Worm (Caenorhabditis elegans) whole organism, L1 larva: Measurements from ENCODE around the gene srd-56.

Experiments used
- C04F5.9 ChIP-seq: sonication (generic microtip); optimal IDR thresholded peaks from 2 replicates; lab custom pipeline; 2016; ENCODE audit warnings: missing genetic modification characterization, missing compliant biosample characterization
- C34B4.2 ChIP-seq: sonication (generic microtip); optimal IDR thresholded peaks from 2 replicates; lab custom pipeline; 2017; ENCODE audit warnings: mild to moderate bottlenecking, missing genetic modification characterization, missing compliant biosample characterization
- aha-1 ChIP-seq: fragments of 150-350 bp; optimal IDR thresholded peaks from 2 replicates; lab custom pipeline; 2014; ENCODE audit warnings: missing biosample characterization, missing genetic modification characterization
- alr-1 ChIP-seq: fragments of 200-800 bp; sonication (Bioruptor generic); optimal IDR thresholded peaks from 2 replicates; lab custom pipeline; 2018; ENCODE audit warnings: borderline replicate concordance, mild to moderate bottlenecking, missing genetic modification characterization, missing compliant biosample characterization
- ama-1 ChIP-seq: fragments of 150-350 bp; optimal IDR thresholded peaks from 2 replicates; lab custom pipeline; 2014
- blmp-1 ChIP-seq: fragments of 150-350 bp; optimal IDR thresholded peaks from 2 replicates; lab custom pipeline; 2014; ENCODE audit warnings: missing biosample characterization, missing genetic modification characterization
- ceh-63 ChIP-seq: fragments of 200-800 bp; sonication (Bioruptor generic); optimal IDR thresholded peaks from 2 replicates; lab custom pipeline; 2018; ENCODE audit warnings: mild to moderate bottlenecking, missing genetic modification characterization, missing compliant biosample characterization
- ceh-8 ChIP-seq: fragments of 200-800 bp; sonication (Bioruptor generic); optimal IDR thresholded peaks from 2 replicates; lab custom pipeline; 2018; ENCODE audit warnings: mild to moderate bottlenecking, missing genetic modification characterization, moderate library complexity, missing compliant biosample characterization
- ceh-82 ChIP-seq, 3 experiments: fragments of 150-350 bp in 1 of 3; sonication (generic microtip) in 2 of 3; optimal IDR thresholded peaks; 2 replicates each; lab custom pipeline; 2014 to 2017; ENCODE audit warnings: missing biosample characterization in 3 of 3, missing genetic modification characterization in 3 of 3
- ceh-88 ChIP-seq: fragments of 200-800 bp; sonication (Bioruptor generic); IDR thresholded peaks from 2 replicates; pipeline ENCODE4 v1.3.6; 2022; ENCODE audit warnings: missing genetic modification characterization, missing compliant biosample characterization
- dpl-1 ChIP-seq, 3 experiments: fragments of 150-350 bp in 2 of 3; sonication (generic microtip) in 1 of 3; optimal IDR thresholded peaks; 2 replicates each; lab custom pipeline; 2014 to 2017; ENCODE audit warnings: missing biosample characterization in 3 of 3, missing genetic modification characterization in 3 of 3, missing genetic modification reagents in 3 of 3
- efl-3 ChIP-seq: fragments of 200-800 bp; sonication (Bioruptor generic); optimal IDR thresholded peaks from 2 replicates; lab custom pipeline; 2018; ENCODE audit warnings: mild to moderate bottlenecking, missing genetic modification characterization, missing compliant biosample characterization
- egl-13 ChIP-seq: sonication (generic microtip); optimal IDR thresholded peaks from 2 replicates; lab custom pipeline; 2016; ENCODE audit warnings: missing genotype, missing genetic modification reagents, missing genetic modification characterization, missing compliant biosample characterization
- egl-27 ChIP-seq, 2 experiments: fragments of 150-350 bp in 1 of 2; sonication (generic microtip); optimal IDR thresholded peaks; 3 replicates each; lab custom pipeline; 2017 to 2018; ENCODE audit warnings: missing biosample characterization in 2 of 2, missing genetic modification characterization in 2 of 2, missing genetic modification reagents in 2 of 2
- elt-2 ChIP-seq: sonication (generic microtip); optimal IDR thresholded peaks from 2 replicates; lab custom pipeline; 2016; ENCODE audit warnings: missing genetic modification characterization, mild to moderate bottlenecking, inconsistent platforms, missing compliant biosample characterization, missing genetic modification reagents
- elt-3 ChIP-seq, 6 experiments: fragments of 150-350 bp in 1 of 6; sonication (generic microtip); optimal IDR thresholded peaks; 2 replicates each; lab custom pipeline; 2017 to 2018; ENCODE audit warnings: missing biosample characterization in 6 of 6, missing genetic modification characterization in 6 of 6, inconsistent platforms in 1 of 6
- ets-5 ChIP-seq: fragments of 200-800 bp; sonication (Bioruptor generic); IDR thresholded peaks from 2 replicates; pipeline ENCODE4 v1.3.6; 2022; ENCODE audit warnings: missing genetic modification characterization, missing compliant biosample characterization
- fkh-10 ChIP-seq: sonication (generic microtip); optimal IDR thresholded peaks from 2 replicates; lab custom pipeline; 2017; ENCODE audit warnings: missing biosample characterization, missing genetic modification reagents, missing genetic modification characterization
- fkh-4 ChIP-seq: sonication (generic microtip); optimal IDR thresholded peaks from 2 replicates; lab custom pipeline; 2016; ENCODE audit warnings: missing compliant biosample characterization, missing genetic modification characterization, borderline replicate concordance
- fkh-8 ChIP-seq: sonication (generic microtip); optimal IDR thresholded peaks from 2 replicates; lab custom pipeline; 2016; ENCODE audit warnings: mild to moderate bottlenecking, missing genetic modification characterization, missing compliant biosample characterization
- fos-1 ChIP-seq: fragments of 150-350 bp; optimal IDR thresholded peaks from 2 replicates; lab custom pipeline; 2014; ENCODE audit warnings: missing biosample characterization, missing genetic modification characterization
- hlh-17 ChIP-seq: fragments of 200-800 bp; sonication (Bioruptor generic); optimal IDR thresholded peaks from 2 replicates; lab custom pipeline; 2018; ENCODE audit warnings: missing genetic modification characterization, mild to moderate bottlenecking, missing compliant biosample characterization, moderate library complexity, borderline replicate concordance
- hlh-4 ChIP-seq: sonication (generic microtip); optimal IDR thresholded peaks from 2 replicates; lab custom pipeline; 2016; ENCODE audit warnings: mild to moderate bottlenecking, missing genetic modification characterization, missing compliant biosample characterization
- hpl-2 ChIP-seq: fragments of 150-350 bp; optimal IDR thresholded peaks from 2 replicates; lab custom pipeline; 2014; ENCODE audit warnings: missing biosample characterization, missing genetic modification reagents, missing genetic modification characterization
- isw-1 ChIP-seq: fragments of 200-800 bp; sonication (Bioruptor generic); IDR thresholded peaks from 2 replicates; pipeline ENCODE4 v1.3.6; 2022; ENCODE audit warnings: missing genetic modification characterization, missing compliant biosample characterization
- jun-1 ChIP-seq: fragments of 150-350 bp; optimal IDR thresholded peaks from 2 replicates; lab custom pipeline; 2014; ENCODE audit warnings: missing biosample characterization, missing genetic modification reagents, missing genetic modification characterization
- lin-13 ChIP-seq: fragments of 150-350 bp; optimal IDR thresholded peaks from 2 replicates; lab custom pipeline; 2014; ENCODE audit warnings: missing biosample characterization, missing genetic modification reagents, missing genetic modification characterization
- mdl-1 ChIP-seq, 2 experiments: fragments of 150-350 bp; optimal IDR thresholded peaks; 2 replicates each; lab custom pipeline; 2014 to 2017; ENCODE audit warnings: missing biosample characterization in 2 of 2, missing genetic modification characterization in 2 of 2, inconsistent platforms in 1 of 2
- mep-1 ChIP-seq: fragments of 150-350 bp; optimal IDR thresholded peaks from 2 replicates; lab custom pipeline; 2014; ENCODE audit warnings: missing biosample characterization, missing genetic modification characterization
- nhr-19 ChIP-seq: fragments of 200-800 bp; sonication (Bioruptor generic); conservative IDR thresholded peaks from 2 replicates; pipeline ENCODE4 v1.3.6; 2022; ENCODE audit warnings: missing genetic modification characterization, missing compliant biosample characterization
- nhr-20 ChIP-seq: sonication (generic microtip); optimal IDR thresholded peaks from 2 replicates; lab custom pipeline; 2016; ENCODE audit warnings: mild to moderate bottlenecking, missing genetic modification characterization, missing compliant biosample characterization
- nhr-47 ChIP-seq: sonication (generic microtip); optimal IDR thresholded peaks from 2 replicates; lab custom pipeline; 2016; ENCODE audit warnings: mild to moderate bottlenecking, missing genetic modification characterization, moderate library complexity, missing compliant biosample characterization
- nhr-76 ChIP-seq: sonication (generic microtip); optimal IDR thresholded peaks from 2 replicates; lab custom pipeline; 2017; ENCODE audit warnings: missing biosample characterization, missing genetic modification characterization
- nhr-77 ChIP-seq: fragments of 150-350 bp; optimal IDR thresholded peaks from 2 replicates; lab custom pipeline; 2014; ENCODE audit warnings: missing biosample characterization, missing genetic modification characterization
- nhr-84 ChIP-seq: sonication (generic microtip); optimal IDR thresholded peaks from 2 replicates; lab custom pipeline; 2017; ENCODE audit warnings: missing biosample characterization, missing genetic modification characterization
- pag-3 ChIP-seq: sonication (generic microtip); optimal IDR thresholded peaks from 2 replicates; lab custom pipeline; 2017; ENCODE audit warnings: missing genetic modification characterization, mild to moderate bottlenecking, missing compliant biosample characterization, antibody characterized with exemption, borderline replicate concordance; ENCODE audit not compliant: insufficient read depth
- pax-3 ChIP-seq: fragments of 200-800 bp; sonication (Bioruptor generic); optimal IDR thresholded peaks from 2 replicates; lab custom pipeline; 2018; ENCODE audit warnings: mild to moderate bottlenecking, missing genetic modification characterization, moderate library complexity, missing compliant biosample characterization
- sox-4 ChIP-seq: sonication (generic microtip); optimal IDR thresholded peaks from 2 replicates; lab custom pipeline; 2016; ENCODE audit warnings: missing genetic modification characterization, missing compliant biosample characterization
- sptf-1 ChIP-seq: fragments of 150-350 bp; optimal IDR thresholded peaks from 2 replicates; lab custom pipeline; 2014; ENCODE audit warnings: missing biosample characterization, missing genetic modification characterization
- sup-37 ChIP-seq: fragments of 200-800 bp; sonication (Bioruptor generic); optimal IDR thresholded peaks from 2 replicates; lab custom pipeline; 2018; ENCODE audit warnings: mild to moderate bottlenecking, missing genetic modification characterization, missing compliant biosample characterization
- tlp-1 ChIP-seq: fragments of 150-350 bp; optimal IDR thresholded peaks from 2 replicates; lab custom pipeline; 2014; ENCODE audit warnings: missing biosample characterization, missing genetic modification characterization
- unc-30 ChIP-seq: sonication (generic microtip); optimal IDR thresholded peaks from 2 replicates; lab custom pipeline; 2017; ENCODE audit warnings: missing biosample characterization, missing genetic modification characterization
- unc-62 ChIP-seq: fragments of 150-350 bp; optimal IDR thresholded peaks from 2 replicates; lab custom pipeline; 2014; ENCODE audit warnings: missing biosample characterization, missing genetic modification reagents, missing genetic modification characterization
- unc-86 ChIP-seq: sonication (generic microtip); optimal IDR thresholded peaks from 2 replicates; lab custom pipeline; 2016; ENCODE audit warnings: missing genetic modification characterization, missing compliant biosample characterization
- vab-15 ChIP-seq: sonication (generic microtip); optimal IDR thresholded peaks from 2 replicates; lab custom pipeline; 2017; ENCODE audit warnings: missing genotype, mild to moderate bottlenecking, missing genetic modification characterization, missing compliant biosample characterization
- xbp-1 ChIP-seq: sonication (generic microtip); optimal IDR thresholded peaks from 2 replicates; lab custom pipeline; 2016; ENCODE audit warnings: missing genetic modification characterization, missing compliant biosample characterization
- zag-1 ChIP-seq: fragments of 150-350 bp; optimal IDR thresholded peaks from 2 replicates; lab custom pipeline; 2014; ENCODE audit warnings: missing biosample characterization, missing genetic modification characterization
- zip-4 ChIP-seq: fragments of 200-800 bp; sonication (Bioruptor generic); optimal IDR thresholded peaks from 2 replicates; lab custom pipeline; 2018; ENCODE audit warnings: mild to moderate bottlenecking, missing genetic modification characterization, moderate library complexity, missing compliant biosample characterization

The srd-56 gene

DNA sequence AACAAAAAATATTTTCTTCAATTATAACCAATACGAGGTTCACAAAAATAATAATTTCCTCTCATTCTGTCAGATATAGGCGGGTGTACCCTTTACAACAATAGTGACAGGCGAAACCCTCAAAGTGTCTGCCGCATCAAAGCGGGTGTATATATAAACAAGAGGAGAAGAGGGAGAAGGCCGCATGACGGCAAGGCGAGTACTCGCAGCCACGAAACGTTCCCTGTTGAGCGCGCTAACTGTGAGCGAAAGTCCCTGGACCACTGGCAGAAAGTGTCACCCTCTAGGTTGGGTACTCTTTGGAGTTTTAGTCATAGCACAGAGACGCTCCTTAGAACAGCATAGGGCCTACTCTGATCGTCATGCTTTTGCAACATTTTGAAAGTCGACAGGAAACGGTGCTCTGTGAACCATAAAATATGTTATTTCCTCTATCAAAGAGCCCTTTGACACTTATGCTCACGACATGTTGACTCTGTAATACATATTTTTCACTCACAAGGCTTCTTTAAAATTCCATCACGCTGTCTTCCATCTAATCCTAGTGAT is 2.9 kb downstream of the srd-56 start, which contains the start of gene pcrg-1 (continued):
- TF ChIP-seq C34B4.2 (tag; lab: Kevin White, UChicago) (no peak), efl-3 (peak; percentile 61), xbp-1 (peak; percentile 76), fkh-4 (no peak), ceh-82 (tag; optimal IDR thresholded peaks at IDR 0.05; lab: Kevin White, UChicago) (peak; percentile 40 to 76 (median 73)), hpl-2 (GFP tag; lab: Kevin White, UChicago) (no peak), nhr-77 (peak; percentile 41), nhr-47 (tag; lab: Kevin White, UChicago) (peak; percentile 90), nhr-20 (tag; lab: Kevin White, UChicago) (peak; percentile 89), tlp-1 (no peak), nhr-19 (GFP tag; lab: Robert Waterston, UW) (peak; percentile 93), pax-3 (peak; percentile 51), lin-13 (GFP tag; lab: Kevin White, UChicago) (peak; percentile 64), ama-1 (lab: Kevin White, UChicago) (no peak), fkh-10 (no peak), sox-4 (tag; lab: Kevin White, UChicago) (peak; percentile 36), zip-4 (peak; percentile 73), elt-2 (tag; lab: Kevin White, UChicago) (peak; percentile 76), isw-1 (GFP tag; lab: Robert Waterston, UW) (peak; percentile 42), fkh-8 (tag; lab: Kevin White, UChicago) (no peak), fos-1 (tag; lab: Kevin White, UChicago) (peak; percentile 57), zag-1 (tag; lab: Kevin White, UChicago) (no peak), alr-1 (tag; lab: Kevin White, UChicago) (no peak), ets-5 (GFP tag; lab: Robert Waterston, UW) (no peak), vab-15 (tag; lab: Kevin White, UChicago) (no peak), ceh-88 (GFP tag; lab: Robert Waterston, UW) (peak; percentile 76), sptf-1 (tag; lab: Kevin White, UChicago) (no peak), egl-13 (tag; lab: Kevin White, UChicago) (peak; percentile 23), sup-37 (peak; percentile 84), hlh-17 (no peak), pag-3 (tag; lab: Kevin White, UChicago) (no peak), unc-86 (tag; lab: Kevin White, UChicago) (peak; percentile 57), dpl-1 (GFP tag; optimal IDR thresholded peaks at IDR 0.05; lab: Kevin White, UChicago) (peak; percentile 45 to 59 (median 56)), nhr-84 (tag; lab: Kevin White, UChicago) (no peak), unc-62 (GFP tag; lab: Kevin White, UChicago) (no peak), mep-1 (peak; percentile 74)
- TF ChIP-seq, all 84 proteins: peak for 55

- no peak for TF ChIP-seq aha-1
- no peak for TF ChIP-seq unc-30 (tag; lab: Kevin White, UChicago)
- TF ChIP-seq ceh-63 = no peak
- no peak for TF ChIP-seq egl-27 (tag; optimal IDR thresholded peaks at IDR 0.05; lab: Kevin White, UChicago)
- TF ChIP-seq mdl-1 (tag; optimal IDR thresholded peaks at IDR 0.05; lab: Kevin White, UChicago) = no peak
- no peak for TF ChIP-seq ceh-88 (GFP tag; lab: Robert Waterston, UW)
- TF ChIP-seq hlh-4 (tag; lab: Kevin White, UChicago) = no peak
- TF ChIP-seq C04F5.9 (tag; lab: Kevin White, UChicago) = no peak
- peak in 2 of 6 experiments; percentile 12 to 67 for TF ChIP-seq elt-3 (tag; optimal IDR thresholded peaks at IDR 0.05; lab: Kevin White, UChicago)
- no peak for TF ChIP-seq ceh-8
- no peak for TF ChIP-seq nhr-19 (GFP tag; lab: Robert Waterston, UW)
- TF ChIP-seq nhr-76 = no peak
- peak; percentile 34 for TF ChIP-seq blmp-1 (tag; lab: Kevin White, UChicago)
- no peak for TF ChIP-seq jun-1 (tag; lab: Kevin White, UChicago)
- TF ChIP-seq ceh-82 (tag; optimal IDR thresholded peaks at IDR 0.05; lab: Kevin White, UChicago) = no peak
- TF ChIP-seq nhr-20 (tag; lab: Kevin White, UChicago) = peak; percentile 14
These were observed 3.7 kb downstream of the srd-56 start, which contains the start of gene E04F6.6 for ce11 chrII:7199308-7199707. E04F6.6 (minus strand) TSS chrII:7199565.
